Worm (Caenorhabditis elegans) whole organism, L4 larva: ENCODE results near the gene abcf-2.

Experiments used
- F44E2.7 ChIP-seq: fragments of 200-800 bp; sonication (Bioruptor generic); IDR thresholded peaks from 2 replicates; pipeline ENCODE4 v2.1.2; 2022; ENCODE audit warnings: missing genetic modification characterization, missing compliant biosample characterization
- aly-2 ChIP-seq: sonication (generic microtip); optimal IDR thresholded peaks from 2 replicates; lab custom pipeline; 2018; ENCODE audit warnings: missing biosample characterization, missing genetic modification characterization
- egl-27 ChIP-seq: sonication (generic microtip); optimal IDR thresholded peaks from 3 replicates; lab custom pipeline; 2017; ENCODE audit warnings: missing biosample characterization, missing genetic modification reagents, missing genetic modification characterization
- snpc-4 ChIP-seq: fragments of 150-350 bp; optimal IDR thresholded peaks from 2 replicates; lab custom pipeline; 2014; ENCODE audit warnings: missing biosample characterization, missing genetic modification characterization
- zfp-3 ChIP-seq: fragments of 200-800 bp; sonication (Bioruptor generic); conservative IDR thresholded peaks from 2 replicates; pipeline ENCODE4 v1.3.6; 2022; ENCODE audit warnings: missing genetic modification reagents, missing genetic modification characterization, missing compliant biosample characterization
- ztf-11 ChIP-seq: fragments of 150-350 bp; optimal IDR thresholded peaks from 2 replicates; lab custom pipeline; 2014; ENCODE audit warnings: missing biosample characterization, missing genetic modification characterization

- no peak for TF ChIP-seq snpc-4
- no peak for TF ChIP-seq F44E2.7 (GFP tag; lab: Robert Waterston, UW)
- TF ChIP-seq ztf-11 (tag; lab: Kevin White, UChicago), result no peak
- no peak for TF ChIP-seq aly-2 (tag; lab: Kevin White, UChicago)
- no peak for TF ChIP-seq zfp-3 (GFP tag; lab: Robert Waterston, UW)
- TF ChIP-seq egl-27 (tag; lab: Kevin White, UChicago), result no peak
These were observed 36.0 kb downstream of the abcf-2 start, which contains the start of gene cope-1 for ce11 chrIII:13426036-13426435.
